Fruit fly (Drosophila melanogaster): ENCODE measurements around the gene CG4822.

CG4822 gene

dm6 chr2L:120492-121455, 780 bp downstream of the CG4822 start (continued):
- TF ChIP-seq Eip74EF (GFP tag; optimal IDR thresholded peaks at IDR 0.05) = peak in 1 of 2 experiments; percentile 51
- no peak for TF ChIP-seq Meics (GFP tag; optimal IDR thresholded peaks at IDR 0.05)
- no peak for TF ChIP-seq luna (GFP tag; optimal IDR thresholded peaks at IDR 0.05)
- peak; percentile 7; the same call in 1 of the 2 replicates for TF ChIP-seq CG32532 (GFP tag; IDR thresholded peaks at IDR 0.05)
- TF ChIP-seq grau (tag; optimal IDR thresholded peaks at IDR 0.05) = peak; percentile 11
- TF ChIP-seq CG6791 (GFP tag; IDR thresholded peaks at IDR 0.05; ENCODE audit: partially characterized antibody) = 0 out of 3 replicates have a peak, but pooled peaks have one; percentile 21
- TF ChIP-seq CHES-1-like (GFP tag; optimal IDR thresholded peaks at IDR 0.05) = no peak
- TF ChIP-seq pros (GFP tag; optimal IDR thresholded peaks at IDR 0.05) = no peak
- TF ChIP-seq Tbp (GFP tag; optimal IDR thresholded peaks at IDR 0.05) = no peak
- TF ChIP-seq Med (GFP tag) = peak; percentile 85
- TF ChIP-seq CG10959 (GFP tag; IDR thresholded peaks at IDR 0.05) = no peak
- no peak for TF ChIP-seq CG12942 (GFP tag; optimal IDR thresholded peaks at IDR 0.05)
- TF ChIP-seq sd (tag; optimal IDR thresholded peaks at IDR 0.05) = no peak
- peak; percentile 44 for TF ChIP-seq CG2120 (GFP tag; optimal IDR thresholded peaks at IDR 0.05)
- TF ChIP-seq tll (GFP tag; optimal IDR thresholded peaks at IDR 0.05) = no peak
- TF ChIP-seq corto (GFP tag; optimal IDR thresholded peaks at IDR 0.05) = no peak
- peak; percentile 31; the same call in 1 of the 3 replicates for TF ChIP-seq CG2199 (GFP tag; IDR thresholded peaks at IDR 0.05)
- no peak for TF ChIP-seq CG6175 (GFP tag; IDR thresholded peaks at IDR 0.05)
- no peak for TF ChIP-seq CG30020 (tag; optimal IDR thresholded peaks at IDR 0.05)

dm6 chr2L:117750-118149, 3.8 kb downstream of the CG4822 start:
- TF ChIP-seq wek (GFP tag; optimal IDR thresholded peaks at IDR 0.05) (peak; percentile 59), Hand (GFP tag; optimal IDR thresholded peaks at IDR 0.05) (no peak), Fer3 (tag; optimal IDR thresholded peaks at IDR 0.05) (peak; percentile 35), CrebB (tag; optimal IDR thresholded peaks at IDR 0.05) (peak; percentile 20), Med (GFP tag) (peak; percentile 85), CG32767 (GFP tag; IDR thresholded peaks at IDR 0.05) (0 out of 2 replicates have a peak, but pooled peaks have one; percentile 29), HHEX (GFP tag; optimal IDR thresholded peaks at IDR 0.05) (peak; percentile 61), CG2712 (tag; optimal IDR thresholded peaks at IDR 0.05) (no peak), HLHmδ (GFP tag; optimal IDR thresholded peaks at IDR 0.05) (peak; percentile 63), Oaz (GFP tag; IDR thresholded peaks at IDR 0.05) (no peak), HmgZ (tag; optimal IDR thresholded peaks at IDR 0.05) (peak; percentile 14), dati (GFP tag; IDR thresholded peaks at IDR 0.05) (no peak), hb (GFP tag; IDR thresholded peaks at IDR 0.05; ENCODE audit: partially characterized antibody) (no peak), caup (GFP tag; optimal IDR thresholded peaks at IDR 0.05; ENCODE audit: severe bottlenecking) (peak; percentile 31), Hey (tag; optimal IDR thresholded peaks at IDR 0.05) (peak; percentile 13), CG10274 (GFP tag; optimal IDR thresholded peaks at IDR 0.05) (no peak), Sox100B (GFP tag; optimal IDR thresholded peaks at IDR 0.05) (peak; percentile 38), CG6813 (GFP tag; optimal IDR thresholded peaks at IDR 0.05) (peak; percentile 44), CG8290 (GFP tag; optimal IDR thresholded peaks at IDR 0.05) (no peak), CG8290 (tag; optimal IDR thresholded peaks at IDR 0.05) (peak in 1 of 2 experiments; percentile 73), CG18599 (GFP tag; optimal IDR thresholded peaks at IDR 0.05) (peak; percentile 69), B-H1 (GFP tag; IDR thresholded peaks at IDR 0.05) (no peak; the same call in 2 of the 3 replicates), CG1792 (GFP tag; optimal IDR thresholded peaks at IDR 0.05) (peak; percentile 11), MBD-R2 (GFP tag; IDR thresholded peaks at IDR 0.05) (no peak), btn (GFP tag; optimal IDR thresholded peaks at IDR 0.05) (peak; percentile 18), CG17612 (GFP tag; IDR thresholded peaks at IDR 0.05) (no peak), Meics (GFP tag; optimal IDR thresholded peaks at IDR 0.05) (peak; percentile 32), CG9932 (GFP tag; IDR thresholded peaks at IDR 0.05) (no peak), CG12659 (GFP tag; optimal IDR thresholded peaks at IDR 0.05) (no peak), sisA (GFP tag; IDR thresholded peaks at IDR 0.05) (no peak)

Measured in whole organism, embryonic.